Worm (Caenorhabditis elegans): ENCODE results near the gene dpl-1.

Gene dpl-1

DNA sequence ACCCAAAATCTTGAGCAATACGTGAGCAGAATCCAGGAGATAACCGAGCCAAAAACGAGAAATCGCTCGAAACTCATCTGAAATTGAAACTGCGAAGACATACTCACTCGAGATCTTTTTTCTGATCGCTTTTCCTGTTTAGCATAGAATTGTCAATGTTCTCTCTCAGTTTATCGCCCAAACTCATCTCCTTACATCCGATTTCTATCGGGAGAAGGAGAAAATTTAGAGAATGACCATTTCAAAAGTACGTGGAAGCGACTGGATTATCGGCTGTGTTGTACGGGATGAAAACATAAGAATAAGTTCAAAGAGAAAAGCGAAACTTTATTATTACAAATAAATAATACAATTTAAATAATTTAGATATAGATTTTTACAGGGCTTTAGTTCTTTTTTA, 3.1 kb downstream of the dpl-1 start, which contains the start of gene T23G7.2:
TSS of gene T23G7.2 (minus strand) at position 101 of the 400 bp plus-strand sequence.
- TF ChIP-seq ztf-11 (tag; optimal IDR thresholded peaks at IDR 0.05), result no peak
- no peak for TF ChIP-seq ZK546.5 (tag; optimal IDR thresholded peaks at IDR 0.05)
- TF ChIP-seq nhr-237 (tag; optimal IDR thresholded peaks at IDR 0.05), result no peak
- TF ChIP-seq gmeb-1 (tag; optimal IDR thresholded peaks at IDR 0.05), result no peak
- TF ChIP-seq F13H6.1 (tag; optimal IDR thresholded peaks at IDR 0.05), result no peak
- TF ChIP-seq unc-62 (GFP tag; optimal IDR thresholded peaks at IDR 0.05), result no peak
- TF ChIP-seq skn-1 (tag; optimal IDR thresholded peaks at IDR 0.05), result no peak
- no peak for TF ChIP-seq snpc-4 (tag; optimal IDR thresholded peaks at IDR 0.05)
- no peak for TF ChIP-seq nhr-129 (tag; optimal IDR thresholded peaks at IDR 0.05)
- no peak for TF ChIP-seq unc-39 (tag; optimal IDR thresholded peaks at IDR 0.05)

DNA sequence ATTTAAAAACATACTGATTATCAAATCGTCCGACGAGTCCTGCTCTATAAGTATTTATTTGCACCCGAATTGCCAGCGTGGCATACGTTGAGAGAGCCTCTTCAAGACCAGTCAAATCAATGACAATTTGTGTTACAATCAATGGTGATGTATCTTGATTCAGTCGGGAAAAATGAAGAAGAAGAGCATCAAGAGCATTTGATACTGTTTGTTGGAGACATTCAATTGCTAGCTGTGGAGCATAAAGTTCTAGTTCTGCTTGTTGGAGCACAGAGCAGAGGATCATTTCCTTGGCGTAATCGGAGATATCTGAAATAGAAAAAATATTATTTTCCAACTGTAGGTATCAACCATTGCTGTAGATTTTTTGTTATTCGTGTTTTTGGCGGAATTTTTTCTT, 3.8 kb downstream of the dpl-1 start:
- TF ChIP-seq unc-55 (GFP tag; optimal IDR thresholded peaks at IDR 0.05), result no peak
- no peak for TF ChIP-seq nhr-11 (tag; optimal IDR thresholded peaks at IDR 0.05)
- TF ChIP-seq peb-1 (tag; optimal IDR thresholded peaks at IDR 0.05), result no peak
- TF ChIP-seq nhr-77 (tag; optimal IDR thresholded peaks at IDR 0.05), result no peak
- no peak for TF ChIP-seq nhr-12 (tag; optimal IDR thresholded peaks at IDR 0.05)
- no peak for TF ChIP-seq gmeb-1 (tag; optimal IDR thresholded peaks at IDR 0.05)
- TF ChIP-seq F13H6.1 (tag; optimal IDR thresholded peaks at IDR 0.05), result no peak
- no peak for TF ChIP-seq ztf-1 (GFP tag; conservative IDR thresholded peaks at IDR 0.05)
- no peak for TF ChIP-seq ZK546.5 (tag; optimal IDR thresholded peaks at IDR 0.05)
- no peak for TF ChIP-seq ama-1 (optimal IDR thresholded peaks at IDR 0.05)
- TF ChIP-seq nhr-10 (tag; optimal IDR thresholded peaks at IDR 0.05), result no peak
- TF ChIP-seq nhr-21 (tag; optimal IDR thresholded peaks at IDR 0.05), result no peak
- no peak for TF ChIP-seq nhr-6 (tag; optimal IDR thresholded peaks at IDR 0.05)
- TF ChIP-seq ztf-4 (tag; optimal IDR thresholded peaks at IDR 0.05), result no peak
- no peak for TF ChIP-seq zag-1 (tag; optimal IDR thresholded peaks at IDR 0.05)
- no peak for TF ChIP-seq Y55F3AM.14 (GFP tag; optimal IDR thresholded peaks at IDR 0.05)
- no peak for TF ChIP-seq C34F6.9 (tag; optimal IDR thresholded peaks at IDR 0.05)

DNA sequence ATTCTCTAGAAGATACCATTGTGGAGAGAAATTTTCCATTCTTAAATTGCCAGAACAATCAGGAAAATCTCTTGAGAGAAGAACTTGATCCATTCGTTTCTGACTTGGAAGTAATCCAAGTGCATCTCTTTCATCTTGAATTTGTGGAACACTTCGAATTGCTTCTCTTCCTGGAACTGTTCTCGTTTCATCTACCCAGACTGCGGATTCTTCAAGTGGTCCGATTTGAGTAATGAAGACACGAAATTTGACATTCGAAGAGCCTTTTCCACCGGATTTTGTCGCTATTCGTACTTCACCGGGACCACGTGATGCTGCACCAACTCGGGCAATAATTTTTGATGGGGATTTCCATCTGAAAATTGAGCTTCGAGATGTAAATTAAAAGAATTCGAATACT, 6.8 kb downstream of the dpl-1 start:
- TF ChIP-seq F13H6.1 (tag; optimal IDR thresholded peaks at IDR 0.05) (no peak), lsy-2 (tag; optimal IDR thresholded peaks at IDR 0.05) (no peak), mab-5 (tag; optimal IDR thresholded peaks at IDR 0.05) (no peak), ceh-82 (tag; optimal IDR thresholded peaks at IDR 0.05) (no peak), ztf-4 (tag; optimal IDR thresholded peaks at IDR 0.05) (no peak), egl-27 (tag; optimal IDR thresholded peaks at IDR 0.05) (no peak), nhr-11 (tag; optimal IDR thresholded peaks at IDR 0.05) (no peak), blmp-1 (tag; optimal IDR thresholded peaks at IDR 0.05; ENCODE audit: insufficient read depth) (no peak), ZK546.5 (tag; optimal IDR thresholded peaks at IDR 0.05) (no peak), sma-9 (GFP tag; optimal IDR thresholded peaks at IDR 0.05) (no peak), sma-9 (tag; optimal IDR thresholded peaks at IDR 0.05) (no peak), nhr-6 (tag; optimal IDR thresholded peaks at IDR 0.05) (no peak), nhr-21 (tag; optimal IDR thresholded peaks at IDR 0.05) (no peak), skn-1 (tag; optimal IDR thresholded peaks at IDR 0.05) (no peak), ama-1 (optimal IDR thresholded peaks at IDR 0.05) (no peak)

DNA sequence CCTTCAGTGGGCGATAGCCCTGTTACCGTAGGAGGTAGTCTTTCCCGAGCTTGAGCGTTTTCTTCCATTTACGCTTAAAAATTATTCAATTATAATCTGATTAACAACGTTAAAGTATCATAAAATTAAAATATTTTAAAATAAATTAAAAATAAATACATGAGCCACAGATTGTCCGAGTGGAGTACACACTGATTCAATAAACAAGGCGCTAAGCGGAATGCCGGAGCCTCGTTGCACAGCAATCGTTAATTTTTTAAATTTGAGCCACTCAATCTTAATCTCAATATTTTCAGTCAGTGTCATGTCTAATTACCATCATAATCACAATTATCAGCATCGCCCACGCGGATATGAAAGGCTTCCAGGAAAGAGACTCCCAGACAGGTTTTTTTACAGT, 7.4 kb downstream of the dpl-1 start, which contains the start of the genes sec-5 and pir-1:
TSS of gene sec-5 (minus strand) at position 73 of the 400 bp plus-strand sequence.
TSS of gene pir-1 (plus strand) at position 221 of the 400 bp plus-strand sequence.
- TF ChIP-seq snpc-4 (tag; optimal IDR thresholded peaks at IDR 0.05), result no peak
- no peak for TF ChIP-seq ceh-16 (tag; optimal IDR thresholded peaks at IDR 0.05)
- TF ChIP-seq C34F6.9 (tag; optimal IDR thresholded peaks at IDR 0.05), result peak; percentile 53
- TF ChIP-seq nhr-25 (tag; optimal IDR thresholded peaks at IDR 0.05), result peak; percentile 35
- TF ChIP-seq sem-4 (tag; optimal IDR thresholded peaks at IDR 0.05), result no peak
- no peak for TF ChIP-seq nhr-6 (tag; optimal IDR thresholded peaks at IDR 0.05)
- no peak for TF ChIP-seq aly-2 (tag; optimal IDR thresholded peaks at IDR 0.05)
- no peak for TF ChIP-seq elt-1 (tag; optimal IDR thresholded peaks at IDR 0.05)
- no peak for TF ChIP-seq ztf-1 (GFP tag; conservative IDR thresholded peaks at IDR 0.05)
- no peak for TF ChIP-seq nhr-21 (tag; optimal IDR thresholded peaks at IDR 0.05)
- TF ChIP-seq nhr-11 (tag; optimal IDR thresholded peaks at IDR 0.05), result no peak
- TF ChIP-seq gmeb-1 (tag; optimal IDR thresholded peaks at IDR 0.05), result peak; percentile 41
- TF ChIP-seq sma-3 (GFP tag; optimal IDR thresholded peaks at IDR 0.05), result no peak
- no peak for TF ChIP-seq lin-11 (tag; optimal IDR thresholded peaks at IDR 0.05)
- TF ChIP-seq peb-1 (tag; optimal IDR thresholded peaks at IDR 0.05), result no peak
- TF ChIP-seq ceh-82 (tag; optimal IDR thresholded peaks at IDR 0.05), result no peak
- peak; percentile 18 to 71 for TF ChIP-seq lsy-2 (tag; optimal IDR thresholded peaks at IDR 0.05)
- TF ChIP-seq egl-27 (tag; optimal IDR thresholded peaks at IDR 0.05), result no peak
- TF ChIP-seq fos-1 (tag; optimal IDR thresholded peaks at IDR 0.05), result peak; percentile 33
- no peak for TF ChIP-seq mab-5 (tag; optimal IDR thresholded peaks at IDR 0.05)
- TF ChIP-seq crh-2 (tag; optimal IDR thresholded peaks at IDR 0.05), result no peak
- TF ChIP-seq zag-1 (tag; optimal IDR thresholded peaks at IDR 0.05), result no peak
- no peak for TF ChIP-seq ztf-4 (tag; optimal IDR thresholded peaks at IDR 0.05)
- TF ChIP-seq lin-13 (GFP tag; optimal IDR thresholded peaks at IDR 0.05), result no peak
- no peak for TF ChIP-seq nhr-10 (tag; optimal IDR thresholded peaks at IDR 0.05)
- TF ChIP-seq unc-55 (GFP tag; optimal IDR thresholded peaks at IDR 0.05), result peak; percentile 72
- no peak for TF ChIP-seq ama-1 (optimal IDR thresholded peaks at IDR 0.05)
- TF ChIP-seq ZK546.5 (tag; optimal IDR thresholded peaks at IDR 0.05), result no peak
- TF ChIP-seq unc-39 (tag; optimal IDR thresholded peaks at IDR 0.05), result no peak
- peak; percentile 5 for TF ChIP-seq sma-9 (GFP tag; optimal IDR thresholded peaks at IDR 0.05)
- TF ChIP-seq sma-9 (tag; optimal IDR thresholded peaks at IDR 0.05), result no peak
- no peak for TF ChIP-seq mdl-1 (tag; optimal IDR thresholded peaks at IDR 0.05)
- no peak for TF ChIP-seq nhr-129 (tag; optimal IDR thresholded peaks at IDR 0.05)
- no peak for TF ChIP-seq skn-1 (tag; optimal IDR thresholded peaks at IDR 0.05)
- no peak for TF ChIP-seq F13H6.1 (tag; optimal IDR thresholded peaks at IDR 0.05)
- no peak for TF ChIP-seq elt-3 (tag; optimal IDR thresholded peaks at IDR 0.05)
